Fruit fly (Drosophila melanogaster) whole organism, embryonic: ENCODE data around the gene SrpRalpha.

Experiments used
- Aef1 ChIP-seq: fragments of 200-800 bp; sonication (Bioruptor generic); IDR thresholded peaks from 3 replicates; pipeline ENCODE4 v1.3.6; 2022; ENCODE audit warnings: missing biosample characterization, missing genetic modification characterization
- Atf-2 ChIP-seq: fragments of 200-800 bp; sonication (Bioruptor generic); optimal IDR thresholded peaks from 2 replicates; lab custom pipeline; 2016; ENCODE audit warnings: missing biosample characterization, missing genetic modification characterization
- Atf3 ChIP-seq: fragments of 200-800 bp; sonication (Bioruptor generic); optimal IDR thresholded peaks from 3 replicates; lab custom pipeline; 2016; ENCODE audit warnings: missing biosample characterization, missing genetic modification characterization
- Atf6 ChIP-seq: fragments of 200-800 bp; sonication (Bioruptor generic); IDR thresholded peaks from 2 replicates; pipeline ENCODE4 v1.3.6; 2022; ENCODE audit warnings: missing biosample characterization, missing genetic modification characterization
- B-H1 ChIP-seq: fragments of 200-800 bp; sonication (Bioruptor generic); IDR thresholded peaks from 3 replicates; pipeline ENCODE4 v1.3.6; 2022; ENCODE audit warnings: missing biosample characterization, missing genetic modification characterization
- Bgb ChIP-seq: fragments of 200-800 bp; sonication (Bioruptor generic); IDR thresholded peaks from 2 replicates; pipeline ENCODE4 v1.3.6; 2022; ENCODE audit warnings: missing biosample characterization, missing genetic modification characterization; ENCODE audit not compliant: partially characterized antibody
- CG10274 ChIP-seq: fragments of 200-800 bp; sonication (Bioruptor generic); optimal IDR thresholded peaks from 3 replicates; lab custom pipeline; 2017; ENCODE audit warnings: missing biosample characterization, mild to moderate bottlenecking, missing genetic modification characterization
- CG10565 ChIP-seq: fragments of 200-800 bp; sonication (Bioruptor generic); optimal IDR thresholded peaks from 3 replicates; lab custom pipeline; 2016; ENCODE audit warnings: missing biosample characterization, mild to moderate bottlenecking, missing genetic modification characterization
- CG11696 ChIP-seq: fragments of 200-800 bp; sonication (Bioruptor generic); IDR thresholded peaks from 2 replicates; pipeline ENCODE4 v1.3.6; 2022; ENCODE audit warnings: missing biosample characterization, missing genetic modification characterization
- CG12769 ChIP-seq: fragments of 200-800 bp; sonication (Bioruptor generic); optimal IDR thresholded peaks from 2 replicates; lab custom pipeline; 2019; ENCODE audit warnings: missing biosample characterization, mild to moderate bottlenecking, missing genetic modification characterization, moderate library complexity
- CG14710 ChIP-seq: fragments of 200-800 bp; sonication (Bioruptor generic); optimal IDR thresholded peaks from 3 replicates; lab custom pipeline; 2019; ENCODE audit warnings: missing biosample characterization, mild to moderate bottlenecking, missing genetic modification characterization, moderate library complexity
- CG14965 ChIP-seq: fragments of 200-800 bp; sonication (Bioruptor generic); optimal IDR thresholded peaks from 2 replicates; lab custom pipeline; 2016; ENCODE audit warnings: missing biosample characterization, missing genetic modification characterization, borderline replicate concordance
- CG16813 ChIP-seq: fragments of 200-800 bp; sonication (Bioruptor generic); IDR thresholded peaks from 3 replicates; pipeline ENCODE4 v1.3.6; 2022; ENCODE audit warnings: missing biosample characterization, missing genetic modification characterization; ENCODE audit not compliant: partially characterized antibody
- CG2129 ChIP-seq: fragments of 200-800 bp; sonication (Bioruptor generic); IDR thresholded peaks from 2 replicates; pipeline ENCODE4 v1.3.6; 2022; ENCODE audit warnings: missing biosample characterization, missing genetic modification characterization; ENCODE audit not compliant: partially characterized antibody
- CG2678 ChIP-seq: fragments of 200-800 bp; sonication (Bioruptor generic); optimal IDR thresholded peaks from 3 replicates; lab custom pipeline; 2019; ENCODE audit warnings: missing biosample characterization, mild to moderate bottlenecking, missing genetic modification characterization, moderate library complexity
- CG31365 ChIP-seq: fragments of 200-800 bp; sonication (Bioruptor generic); optimal IDR thresholded peaks from 2 replicates; lab custom pipeline; 2018; ENCODE audit warnings: missing biosample characterization, mild to moderate bottlenecking, missing genetic modification characterization
- CG4282 ChIP-seq: fragments of 200-800 bp; sonication (Bioruptor generic); optimal IDR thresholded peaks from 2 replicates; lab custom pipeline; 2016; ENCODE audit warnings: missing biosample characterization, missing genetic modification characterization
- CG7556 ChIP-seq: fragments of 200-800 bp; sonication (Bioruptor generic); optimal IDR thresholded peaks from 2 replicates; lab custom pipeline; 2017; ENCODE audit warnings: missing biosample characterization, mild to moderate bottlenecking, missing genetic modification characterization
- CG9797 ChIP-seq: fragments of 200-800 bp; sonication (Bioruptor generic); optimal IDR thresholded peaks from 3 replicates; lab custom pipeline; 2018; ENCODE audit warnings: missing biosample characterization, mild to moderate bottlenecking, missing genetic modification characterization
- D19A ChIP-seq: fragments of 200-800 bp; optimal IDR thresholded peaks from 3 replicates; lab custom pipeline; 2019; ENCODE audit warnings: missing biosample characterization, mild to moderate bottlenecking, missing genetic modification characterization, moderate library complexity
- Deaf1 ChIP-seq: fragments of 200-800 bp; optimal IDR thresholded peaks from 3 replicates; lab custom pipeline; 2019; ENCODE audit warnings: missing biosample characterization, mild to moderate bottlenecking, missing genetic modification characterization, moderate library complexity
- Doc3 ChIP-seq: fragments of 200-800 bp; sonication (Bioruptor generic); IDR thresholded peaks from 3 replicates; pipeline ENCODE4 v1.3.6; 2022; ENCODE audit warnings: missing biosample characterization, missing genetic modification characterization; ENCODE audit not compliant: partially characterized antibody
- Dp ChIP-seq: fragments of 200-800 bp; sonication (Bioruptor generic); optimal IDR thresholded peaks from 2 replicates; lab custom pipeline; 2018; ENCODE audit warnings: missing biosample characterization, mild to moderate bottlenecking, missing genetic modification characterization, moderate library complexity
- E2f2 ChIP-seq: fragments of 200-800 bp; sonication (Bioruptor generic); IDR thresholded peaks from 2 replicates; pipeline ENCODE4 v1.3.6; 2022; ENCODE audit warnings: missing biosample characterization, missing genetic modification characterization
- Fer3 ChIP-seq: fragments of 200-800 bp; sonication (Bioruptor generic); optimal IDR thresholded peaks from 2 replicates; lab custom pipeline; 2018; ENCODE audit warnings: missing biosample characterization, mild to moderate bottlenecking, missing genetic modification characterization, moderate library complexity
- HLHmδ ChIP-seq: fragments of 200-800 bp; sonication (Bioruptor generic); optimal IDR thresholded peaks from 2 replicates; lab custom pipeline; 2018; ENCODE audit warnings: missing biosample characterization, mild to moderate bottlenecking, missing genetic modification characterization, moderate library complexity
- Hmx ChIP-seq: fragments of 200-800 bp; sonication (Bioruptor generic); optimal IDR thresholded peaks from 2 replicates; lab custom pipeline; 2016; ENCODE audit warnings: missing biosample characterization, missing genetic modification characterization
- Hr78 ChIP-seq, 2 experiments: fragments of 200-800 bp in 1 of 2; fragments of >200 bp in 1 of 2; sonication (Bioruptor generic) in 1 of 2; optimal IDR thresholded peaks; 2 replicates each; lab custom pipeline; 2017 to 2019; ENCODE audit warnings: missing biosample characterization in 2 of 2, missing genetic modification characterization in 2 of 2, mild to moderate bottlenecking in 1 of 2, moderate library complexity in 1 of 2
- Lhr ChIP-seq: fragments of 200-800 bp; sonication (Bioruptor generic); optimal IDR thresholded peaks from 3 replicates; lab custom pipeline; 2017; ENCODE audit warnings: mild to moderate bottlenecking, missing biosample characterization, missing genetic modification reagents, missing genetic modification characterization
- Myb ChIP-seq: fragments of 200-800 bp; sonication (Bioruptor generic); optimal IDR thresholded peaks from 2 replicates; lab custom pipeline; 2016; ENCODE audit warnings: missing biosample characterization, missing genetic modification characterization
- Opbp ChIP-seq: fragments of 200-800 bp; sonication (Bioruptor generic); IDR thresholded peaks from 3 replicates; pipeline ENCODE4 v1.3.6; 2022; ENCODE audit warnings: missing biosample characterization, missing genetic modification characterization; ENCODE audit not compliant: partially characterized antibody
- Xbp1 ChIP-seq: fragments of 200-800 bp; sonication (Bioruptor generic); optimal IDR thresholded peaks from 3 replicates; lab custom pipeline; 2016; ENCODE audit warnings: missing biosample characterization, mild to moderate bottlenecking, missing genetic modification characterization
- amos ChIP-seq: fragments of 200-800 bp; sonication (Bioruptor generic); IDR thresholded peaks from 2 replicates; pipeline ENCODE4 v1.3.6; 2022; ENCODE audit warnings: missing biosample characterization, missing genetic modification characterization; ENCODE audit not compliant: partially characterized antibody
- btn ChIP-seq: fragments of 200-800 bp; sonication (Bioruptor generic); optimal IDR thresholded peaks from 2 replicates; lab custom pipeline; 2016; ENCODE audit warnings: missing biosample characterization, missing genetic modification characterization
- cg ChIP-seq: fragments of 200-800 bp; sonication (Bioruptor generic); optimal IDR thresholded peaks from 3 replicates; lab custom pipeline; 2019; ENCODE audit warnings: missing biosample characterization, mild to moderate bottlenecking, missing genetic modification characterization, moderate library complexity
- gfzf ChIP-seq: fragments of 200-800 bp; sonication (Bioruptor generic); optimal IDR thresholded peaks from 2 replicates; lab custom pipeline; 2016; ENCODE audit warnings: missing biosample characterization, mild to moderate bottlenecking, missing genetic modification characterization, moderate library complexity
- hb ChIP-seq: fragments of 200-800 bp; sonication (Bioruptor generic); IDR thresholded peaks from 3 replicates; pipeline ENCODE4 v1.3.6; 2022; ENCODE audit warnings: missing biosample characterization, missing genetic modification characterization; ENCODE audit not compliant: partially characterized antibody
- ind ChIP-seq: fragments of 200-800 bp; sonication (Bioruptor generic); optimal IDR thresholded peaks from 3 replicates; lab custom pipeline; 2016; ENCODE audit warnings: missing biosample characterization, missing genetic modification characterization
- inv ChIP-seq: fragments of 200-800 bp; sonication (Bioruptor generic); IDR thresholded peaks from 2 replicates; pipeline ENCODE4 v1.3.6; 2022; ENCODE audit warnings: missing biosample characterization, missing genetic modification characterization; ENCODE audit not compliant: partially characterized antibody
- kah ChIP-seq: fragments of 200-800 bp; sonication (Bioruptor generic); optimal IDR thresholded peaks from 2 replicates; lab custom pipeline; 2018; ENCODE audit warnings: missing biosample characterization, mild to moderate bottlenecking, missing genetic modification characterization
- nerfin-2 ChIP-seq: fragments of 200-800 bp; sonication (Bioruptor generic); IDR thresholded peaks from 2 replicates; pipeline ENCODE4 v1.3.6; 2022; ENCODE audit warnings: missing biosample characterization, missing genetic modification characterization; ENCODE audit not compliant: partially characterized antibody
- onecut ChIP-seq: fragments of 200-800 bp; sonication (Bioruptor generic); IDR thresholded peaks from 2 replicates; pipeline ENCODE4 v1.3.6; 2022; ENCODE audit warnings: missing biosample characterization, missing genetic modification characterization
- run ChIP-seq: fragments of 200-800 bp; sonication (Bioruptor generic); optimal IDR thresholded peaks from 3 replicates; lab custom pipeline; 2018; ENCODE audit warnings: missing biosample characterization, mild to moderate bottlenecking, missing genetic modification characterization
- sna ChIP-seq: fragments of 200-800 bp; sonication (Bioruptor generic); IDR thresholded peaks from 2 replicates; pipeline ENCODE4 v1.3.6; 2022; ENCODE audit warnings: missing biosample characterization, missing genetic modification characterization; ENCODE audit not compliant: partially characterized antibody
- ssp ChIP-seq: fragments of 200-800 bp; sonication (Bioruptor generic); IDR thresholded peaks from 2 replicates; pipeline ENCODE4 v1.3.6; 2022; ENCODE audit warnings: missing biosample characterization, missing genetic modification characterization
- tgo ChIP-seq: fragments of 200-800 bp; sonication (Bioruptor generic); IDR thresholded peaks from 3 replicates; pipeline ENCODE4 v1.3.6; 2022; ENCODE audit warnings: missing biosample characterization, missing genetic modification characterization
- unpg ChIP-seq: fragments of 200-800 bp; sonication (Bioruptor generic); optimal IDR thresholded peaks from 3 replicates; lab custom pipeline; 2018; ENCODE audit warnings: missing biosample characterization, mild to moderate bottlenecking, missing genetic modification characterization, moderate library complexity
- usp ChIP-seq: fragments of >200 bp; optimal IDR thresholded peaks from 2 replicates; lab custom pipeline; 2017; ENCODE audit warnings: missing biosample characterization, missing genetic modification characterization
- zen2 ChIP-seq: fragments of 200-800 bp; sonication (Bioruptor generic); IDR thresholded peaks from 3 replicates; pipeline ENCODE4 v1.3.6; 2022; ENCODE audit warnings: missing biosample characterization, missing genetic modification characterization; ENCODE audit not compliant: partially characterized antibody

Gene SrpRalpha

DNA sequence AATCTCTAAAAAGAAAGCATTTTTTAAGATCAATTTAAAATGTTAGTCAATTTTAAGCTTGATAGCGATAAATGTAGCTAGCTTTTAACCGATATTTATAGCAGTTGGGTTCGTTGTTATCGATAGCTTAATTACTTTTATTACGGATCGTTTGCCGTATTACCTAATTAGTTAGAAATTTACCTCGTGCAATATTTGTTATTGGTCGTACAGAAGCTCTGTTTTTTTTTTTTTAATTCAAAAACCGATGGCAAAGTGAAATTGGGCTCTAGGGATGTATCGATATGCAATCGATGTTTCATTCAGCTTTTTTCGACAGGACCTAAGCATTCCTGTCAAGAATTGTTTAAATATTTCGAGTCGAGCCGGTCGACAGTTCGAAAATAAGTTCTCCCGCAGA is 36.7 kb downstream of the SrpRalpha start, which contains the start of gene CG2061 (continued):
- TF ChIP-seq amos (GFP tag; lab: Robert Waterston, UW) (peak; percentile 63; the same call in 1 of the 2 replicates), nerfin-2 (GFP tag; lab: Robert Waterston, UW) (peak; percentile 71), Dp (GFP tag; lab: Kevin White, UChicago) (peak; percentile 38), CG2678 (tag; lab: Kevin White, UChicago) (no peak), CG7556 (GFP tag; lab: Kevin White, UChicago) (no peak), zen2 (GFP tag; lab: Robert Waterston, UW) (peak; percentile 68; the same call in 2 of the 3 replicates), Myb (GFP tag; lab: Kevin White, UChicago) (no peak), B-H1 (GFP tag; lab: Robert Waterston, UW) (no peak), CG9797 (GFP tag; lab: Kevin White, UChicago) (no peak), D19A (tag; lab: Kevin White, UChicago) (no peak), Fer3 (tag; lab: Kevin White, UChicago) (no peak), Bgb (GFP tag; lab: Robert Waterston, UW) (no peak; the same call in none of the 2 replicates), Opbp (peak; percentile 52; the same call in 1 of the 3 replicates), gfzf (no peak), tgo (GFP tag; lab: Robert Waterston, UW) (no peak), sna (peak; percentile 74), inv (GFP tag; lab: Robert Waterston, UW) (peak; percentile 66), Xbp1 (GFP tag; lab: Kevin White, UChicago) (no peak), Lhr (GFP tag; lab: Kevin White, UChicago) (no peak), CG12769 (tag; lab: Kevin White, UChicago) (no peak), CG10565 (GFP tag; lab: Kevin White, UChicago) (no peak), onecut (no peak), unpg (no peak), usp (no peak), CG31365 (tag; lab: Kevin White, UChicago) (no peak), CG4282 (no peak), CG16813 (peak; percentile 66; the same call in 2 of the 3 replicates), btn (no peak), CG2129 (GFP tag; lab: Robert Waterston, UW) (peak; percentile 36; the same call in 1 of the 2 replicates), Atf6 (GFP tag; lab: Robert Waterston, UW) (no peak), Atf-2 (no peak), HLHmδ (GFP tag; lab: Kevin White, UChicago) (no peak), ind (no peak), Hr78 (GFP tag; optimal IDR thresholded peaks at IDR 0.05; lab: Kevin White, UChicago) (no peak), Aef1 (GFP tag; lab: Robert Waterston, UW) (no peak), ssp (GFP tag; lab: Robert Waterston, UW) (no peak), kah (GFP tag; lab: Kevin White, UChicago) (no peak), CG11696 (no peak), cg (GFP tag; lab: Kevin White, UChicago) (no peak), Deaf1 (tag; lab: Kevin White, UChicago) (no peak), Doc3 (GFP tag; lab: Robert Waterston, UW) (peak; percentile 72; the same call in 2 of the 3 replicates), E2f2 (peak; percentile 57), hb (GFP tag; lab: Robert Waterston, UW) (peak; percentile 65), CG10274 (no peak), Hmx (GFP tag; lab: Kevin White, UChicago) (no peak), CG14710 (tag; lab: Kevin White, UChicago) (no peak), run (tag; lab: Kevin White, UChicago) (no peak), CG14965 (GFP tag; lab: Kevin White, UChicago) (no peak), Atf3 (GFP tag; lab: Kevin White, UChicago) (no peak)
